Fruit fly (Drosophila melanogaster) whole organism, adult: ENCODE measurements around the gene Naam.

ENCODE experiments used
- CG33017 ChIP-seq: fragments of 200-800 bp; sonication (Bioruptor generic); optimal IDR thresholded peaks from 2 replicates; lab custom pipeline; 2018; ENCODE audit warnings: missing biosample characterization, mild to moderate bottlenecking, missing genetic modification characterization, moderate library complexity
- CG7101 ChIP-seq: fragments of 200-800 bp; sonication (Bioruptor generic); optimal IDR thresholded peaks from 2 replicates; lab custom pipeline; 2018; ENCODE audit warnings: missing biosample characterization, mild to moderate bottlenecking, missing genetic modification characterization, moderate library complexity
- Clk ChIP-seq: fragments of 200-800 bp; sonication (Bioruptor generic); optimal IDR thresholded peaks from 2 replicates; lab custom pipeline; 2017; ENCODE audit warnings: missing biosample characterization, missing genetic modification characterization
- Hr96 ChIP-seq: fragments of 200-800 bp; sonication (Bioruptor generic); optimal IDR thresholded peaks from 2 replicates; lab custom pipeline; 2016; ENCODE audit warnings: missing biosample characterization, missing genetic modification characterization
- kay ChIP-seq: fragments of 200-800 bp; sonication (Bioruptor generic); peaks from one replicate; lab custom pipeline; 2016; ENCODE audit warnings: missing biosample characterization, missing genetic modification characterization, borderline replicate concordance

DNA sequence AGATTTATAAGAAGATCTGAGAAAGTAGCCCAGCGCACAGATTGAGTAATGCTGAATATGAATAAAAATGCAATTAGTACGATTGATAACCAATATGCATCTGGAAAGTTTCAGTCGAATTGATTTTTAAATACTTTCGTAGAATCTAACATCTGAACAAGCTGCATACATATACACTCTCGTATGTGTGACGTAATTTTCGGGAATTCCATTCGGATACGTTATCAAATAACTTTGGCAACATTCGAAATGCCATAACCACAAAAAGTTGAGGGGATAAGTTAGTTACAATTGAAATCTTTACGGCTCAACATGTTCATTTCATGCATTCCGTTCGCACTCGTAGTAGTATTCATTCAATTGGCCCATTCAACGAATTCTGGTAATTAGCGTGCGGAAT, 20.5 kb upstream of the Naam start, which contains the start of gene CG31219:
- TF ChIP-seq CG7101 (tag; lab: Kevin White, UChicago) (no peak), Clk (no peak), Hr96 (GFP tag; lab: Kevin White, UChicago) (no peak), CG33017 (tag; lab: Kevin White, UChicago) (no peak), kay (no peak)
